Fruit fly (Drosophila melanogaster) Kc167 (cell line): ENCODE data around the gene Srx.

Experiments
- Myc ChIP-seq: fragments of >200 bp; optimal IDR thresholded peaks from 2 replicates; lab custom pipeline; 2017; ENCODE audit warnings: missing external identifiers
- Sin3A ChIP-seq: fragments of >200 bp; optimal IDR thresholded peaks from 2 replicates; lab custom pipeline; 2018; ENCODE audit warnings: missing external identifiers
- h ChIP-seq: fragments of >200 bp; optimal IDR thresholded peaks from 3 replicates; lab custom pipeline; 2018; ENCODE audit warnings: missing external identifiers
- insv ChIP-seq: fragments of >200 bp; optimal IDR thresholded peaks from 3 replicates; lab custom pipeline; 2018; ENCODE audit warnings: missing external identifiers
- psq ChIP-seq: fragments of >200 bp; optimal IDR thresholded peaks from 2 replicates; lab custom pipeline; 2017; ENCODE audit warnings: missing external identifiers
- ttk ChIP-seq: sonication (Bioruptor generic); optimal IDR thresholded peaks from 2 replicates; lab custom pipeline; 2017; ENCODE audit warnings: missing external identifiers

dm6 chrX:17860711-17861110, 3.9 kb downstream of the Srx start, which contains the start of the genes Arp8 and CG6769:
- TF ChIP-seq Sin3A (no peak), Myc (lab: Kevin White, UChicago) (no peak), h (lab: Kevin White, UChicago) (no peak), ttk (lab: Kevin White, UChicago) (no peak), psq (no peak), insv (lab: Kevin White, UChicago) (no peak)
